Fruit fly (Drosophila melanogaster): ENCODE results near the gene Rhau.

Rhau gene

DNA sequence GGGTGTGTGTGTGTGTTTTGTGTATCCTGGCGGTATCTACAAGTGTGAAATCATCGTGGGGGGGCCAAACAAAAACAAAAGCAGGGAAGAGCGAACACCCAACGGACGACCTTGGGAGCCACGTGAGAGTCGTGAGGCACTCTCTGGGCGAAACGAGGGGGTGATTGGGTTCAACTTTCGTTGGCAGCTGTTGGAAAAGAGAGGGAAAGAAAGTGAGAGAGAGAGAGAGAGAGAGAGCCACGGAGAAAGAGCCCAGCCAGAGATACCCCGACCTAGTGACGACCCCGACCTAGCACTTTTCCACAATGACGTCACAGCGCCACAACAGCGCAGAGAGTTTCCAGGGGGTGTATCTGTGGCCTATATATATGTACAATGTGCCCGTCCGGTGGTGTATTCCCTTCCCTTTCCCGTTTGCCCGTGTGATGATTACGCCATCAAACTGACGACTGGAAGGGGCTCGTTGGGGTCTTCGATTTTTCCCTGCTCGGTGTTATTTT lies 51.9 kb downstream of the Rhau start:
- no peak for TF ChIP-seq usp (GFP tag; optimal IDR thresholded peaks at IDR 0.05)
